Fruit fly (Drosophila melanogaster) whole organism, embryonic: ENCODE measurements around the gene wuho.

Experiments
- B-H1 ChIP-seq: fragments of 200-800 bp; sonication (Bioruptor generic); IDR thresholded peaks from 3 replicates; pipeline ENCODE4 v1.3.6; 2022; ENCODE audit warnings: missing biosample characterization, missing genetic modification characterization
- Bteb2 ChIP-seq: fragments of 200-800 bp; sonication (Bioruptor generic); optimal IDR thresholded peaks from 2 replicates; lab custom pipeline; 2016; ENCODE audit warnings: missing biosample characterization, missing genetic modification characterization
- C15 ChIP-seq: fragments of 200-800 bp; sonication (Bioruptor generic); IDR thresholded peaks from 3 replicates; pipeline ENCODE4 v1.3.6; 2022; ENCODE audit warnings: missing biosample characterization, missing genetic modification characterization
- CG11723 ChIP-seq: fragments of 200-800 bp; sonication (Bioruptor generic); optimal IDR thresholded peaks from 2 replicates; lab custom pipeline; 2017; ENCODE audit warnings: missing biosample characterization, mild to moderate bottlenecking, missing genetic modification characterization
- CG12155 ChIP-seq: fragments of 200-800 bp; sonication (Bioruptor generic); optimal IDR thresholded peaks from 3 replicates; lab custom pipeline; 2016; ENCODE audit warnings: missing biosample characterization, missing genetic modification characterization
- CG13123 ChIP-seq: fragments of 200-800 bp; sonication (Bioruptor generic); optimal IDR thresholded peaks from 2 replicates; lab custom pipeline; 2016; ENCODE audit warnings: missing biosample characterization, missing genetic modification characterization
- CG13775 ChIP-seq: fragments of 200-800 bp; sonication (Bioruptor generic); optimal IDR thresholded peaks from 3 replicates; lab custom pipeline; 2017; ENCODE audit warnings: missing biosample characterization, mild to moderate bottlenecking, missing genetic modification characterization
- CG17568 ChIP-seq: fragments of 200-800 bp; sonication (Bioruptor generic); optimal IDR thresholded peaks from 2 replicates; lab custom pipeline; 2018; ENCODE audit warnings: missing biosample characterization, mild to moderate bottlenecking, missing genetic modification characterization, moderate library complexity
- CG18011 ChIP-seq: fragments of 200-800 bp; sonication (Bioruptor generic); optimal IDR thresholded peaks from 2 replicates; lab custom pipeline; 2017; ENCODE audit warnings: missing biosample characterization, missing genetic modification characterization, mild to moderate bottlenecking, moderate library complexity, missing genotype
- CG18619 ChIP-seq: fragments of 200-800 bp; sonication (Bioruptor generic); optimal IDR thresholded peaks from 3 replicates; lab custom pipeline; 2017; ENCODE audit warnings: missing biosample characterization, mild to moderate bottlenecking, missing genetic modification characterization
- CG2199 ChIP-seq: fragments of 200-800 bp; sonication (Bioruptor generic); IDR thresholded peaks from 3 replicates; pipeline ENCODE4 v1.3.6; 2022; ENCODE audit warnings: missing biosample characterization, missing genetic modification characterization
- CG2889 ChIP-seq: fragments of 200-800 bp; sonication (Bioruptor generic); IDR thresholded peaks from 3 replicates; pipeline ENCODE4 v1.3.6; 2022; ENCODE audit warnings: missing biosample characterization, missing genetic modification characterization
- CG31224 ChIP-seq: fragments of 200-800 bp; sonication (Bioruptor generic); IDR thresholded peaks from 2 replicates; pipeline ENCODE4 v1.3.6; 2022; ENCODE audit warnings: missing biosample characterization, missing genetic modification characterization
- CG34224 ChIP-seq: fragments of 200-800 bp; sonication (Bioruptor generic); IDR thresholded peaks from 3 replicates; pipeline ENCODE4 v1.3.6; 2022; ENCODE audit warnings: missing biosample characterization, missing genetic modification characterization; ENCODE audit not compliant: partially characterized antibody
- CG3726 ChIP-seq: fragments of 200-800 bp; sonication (Bioruptor generic); IDR thresholded peaks from 3 replicates; pipeline ENCODE4, ENCODE4 v1.3.6; 2022; ENCODE audit warnings: missing biosample characterization, missing genetic modification characterization
- CG4360 ChIP-seq: fragments of 200-800 bp; sonication (Bioruptor generic); IDR thresholded peaks from 2 replicates; pipeline ENCODE4 v1.3.6; 2022; ENCODE audit warnings: missing biosample characterization, missing genetic modification characterization
- CG4854 ChIP-seq: fragments of 200-800 bp; sonication (Bioruptor generic); optimal IDR thresholded peaks from 2 replicates; lab custom pipeline; 2016; ENCODE audit warnings: missing biosample characterization, missing genetic modification characterization, inconsistent platforms
- CG9876 ChIP-seq: fragments of 200-800 bp; sonication (Bioruptor generic); optimal IDR thresholded peaks from 2 replicates; lab custom pipeline; 2016; ENCODE audit warnings: missing biosample characterization, missing genetic modification characterization
- Camta ChIP-seq: fragments of 200-800 bp; sonication (Bioruptor generic); optimal IDR thresholded peaks from 2 replicates; lab custom pipeline; 2016; ENCODE audit warnings: missing biosample characterization, missing genetic modification characterization
- D19A ChIP-seq: fragments of 200-800 bp; optimal IDR thresholded peaks from 3 replicates; lab custom pipeline; 2019; ENCODE audit warnings: missing biosample characterization, mild to moderate bottlenecking, missing genetic modification characterization, moderate library complexity
- Dip2 ChIP-seq: fragments of 200-800 bp; sonication (Bioruptor generic); IDR thresholded peaks from 2 replicates; pipeline ENCODE4 v1.3.6; 2022; ENCODE audit warnings: missing biosample characterization, missing genetic modification characterization
- HLH3B ChIP-seq: fragments of 200-800 bp; sonication (Bioruptor generic); IDR thresholded peaks from 2 replicates; pipeline ENCODE4 v1.3.6; 2022; ENCODE audit warnings: missing biosample characterization, missing genetic modification characterization
- HmgD ChIP-seq: fragments of 200-800 bp; sonication (Bioruptor generic); optimal IDR thresholded peaks from 3 replicates; lab custom pipeline; 2016; ENCODE audit warnings: missing biosample characterization, missing genetic modification characterization
- Hmr ChIP-seq: fragments of 200-800 bp; sonication (Bioruptor generic); optimal IDR thresholded peaks from 3 replicates; lab custom pipeline; 2017; ENCODE audit warnings: mild to moderate bottlenecking, missing biosample characterization, missing genetic modification reagents, missing genetic modification characterization
- Hr51 ChIP-seq, 2 experiments: fragments of 200-800 bp; sonication (Bioruptor generic); optimal IDR thresholded peaks; 2 replicates in 1 of 2; 3 replicates in 1 of 2; lab custom pipeline; 2016 to 2018; ENCODE audit warnings: missing biosample characterization in 2 of 2, missing genetic modification characterization in 2 of 2, mild to moderate bottlenecking in 1 of 2, moderate library complexity in 1 of 2
- Kr ChIP-seq: fragments of 200-800 bp; sonication (Bioruptor generic); optimal IDR thresholded peaks from 2 replicates; lab custom pipeline; 2017; ENCODE audit warnings: missing biosample characterization, mild to moderate bottlenecking, missing genetic modification characterization
- Lim3 ChIP-seq: fragments of 200-800 bp; sonication (Bioruptor generic); IDR thresholded peaks from 2 replicates; pipeline ENCODE4 v1.3.6; 2022; ENCODE audit warnings: missing biosample characterization, missing genetic modification characterization
- Lpt ChIP-seq: fragments of >200 bp; optimal IDR thresholded peaks from 2 replicates; lab custom pipeline; 2018; ENCODE audit warnings: missing biosample characterization, missing genetic modification characterization
- Opbp ChIP-seq: fragments of 200-800 bp; sonication (Bioruptor generic); IDR thresholded peaks from 3 replicates; pipeline ENCODE4 v1.3.6; 2022; ENCODE audit warnings: missing biosample characterization, missing genetic modification characterization; ENCODE audit not compliant: partially characterized antibody
- Poxn ChIP-seq: fragments of 200-800 bp; sonication (Bioruptor generic); IDR thresholded peaks from 2 replicates; pipeline ENCODE4 v1.3.6; 2022; ENCODE audit warnings: missing biosample characterization, missing genetic modification characterization
- Rfx ChIP-seq: fragments of 200-800 bp; sonication (Bioruptor generic); IDR thresholded peaks from 2 replicates; pipeline ENCODE4 v1.3.6; 2022; ENCODE audit warnings: missing biosample characterization, missing genetic modification characterization
- chm ChIP-seq: fragments of 200-800 bp; sonication (Bioruptor generic); IDR thresholded peaks from 2 replicates; pipeline ENCODE4 v1.3.6; 2022; ENCODE audit warnings: missing biosample characterization, missing genetic modification characterization
- ci ChIP-seq: fragments of 200-800 bp; sonication (Bioruptor generic); IDR thresholded peaks from 3 replicates; pipeline ENCODE4 v1.3.6; 2022; ENCODE audit warnings: missing biosample characterization, missing genetic modification characterization
- crp ChIP-seq, 2 experiments: fragments of 200-800 bp; sonication (Bioruptor generic); optimal IDR thresholded peaks; 2 replicates in 1 of 2; 3 replicates in 1 of 2; lab custom pipeline; 2017; ENCODE audit warnings: missing biosample characterization in 2 of 2, missing genetic modification characterization in 2 of 2, mild to moderate bottlenecking in 1 of 2, moderate library complexity in 1 of 2
- da ChIP-seq: fragments of 200-800 bp; sonication (Bioruptor generic); optimal IDR thresholded peaks from 2 replicates; lab custom pipeline; 2016; ENCODE audit warnings: missing biosample characterization, missing genetic modification characterization
- dysf ChIP-seq: fragments of 200-800 bp; sonication (Bioruptor generic); IDR thresholded peaks from 3 replicates; pipeline ENCODE4 v1.3.6; 2022; ENCODE audit warnings: missing biosample characterization, missing genetic modification characterization
- gcm2 ChIP-seq: fragments of 200-800 bp; sonication (Bioruptor generic); optimal IDR thresholded peaks from 2 replicates; lab custom pipeline; 2016; ENCODE audit warnings: missing biosample characterization, missing genetic modification characterization
- gfzf ChIP-seq: fragments of 200-800 bp; sonication (Bioruptor generic); optimal IDR thresholded peaks from 2 replicates; lab custom pipeline; 2016; ENCODE audit warnings: missing biosample characterization, mild to moderate bottlenecking, missing genetic modification characterization, moderate library complexity
- gsb-n ChIP-seq: fragments of 200-800 bp; sonication (Bioruptor generic); optimal IDR thresholded peaks from 3 replicates; lab custom pipeline; 2018; ENCODE audit warnings: missing biosample characterization, mild to moderate bottlenecking, missing genetic modification characterization
- hb ChIP-seq: fragments of 200-800 bp; sonication (Bioruptor generic); IDR thresholded peaks from 3 replicates; pipeline ENCODE4 v1.3.6; 2022; ENCODE audit warnings: missing biosample characterization, missing genetic modification characterization; ENCODE audit not compliant: partially characterized antibody
- ind ChIP-seq: fragments of 200-800 bp; sonication (Bioruptor generic); optimal IDR thresholded peaks from 3 replicates; lab custom pipeline; 2016; ENCODE audit warnings: missing biosample characterization, missing genetic modification characterization
- lbe ChIP-seq: fragments of 200-800 bp; sonication (Bioruptor generic); optimal IDR thresholded peaks from 2 replicates; lab custom pipeline; 2016; ENCODE audit warnings: missing biosample characterization, mild to moderate bottlenecking, missing genetic modification characterization
- lmd ChIP-seq: fragments of 200-800 bp; sonication (Bioruptor generic); IDR thresholded peaks from 2 replicates; pipeline ENCODE4 v1.3.6; 2022; ENCODE audit warnings: missing biosample characterization, missing genetic modification characterization
- p53 ChIP-seq: fragments of 200-800 bp; sonication (Bioruptor generic); optimal IDR thresholded peaks from 2 replicates; lab custom pipeline; 2016; ENCODE audit warnings: missing biosample characterization, missing genetic modification characterization
- pum ChIP-seq: fragments of 200-800 bp; sonication (Bioruptor generic); optimal IDR thresholded peaks from 2 replicates; lab custom pipeline; 2016; ENCODE audit warnings: missing biosample characterization, missing genetic modification characterization
- sima ChIP-seq: fragments of 200-800 bp; sonication (Bioruptor generic); optimal IDR thresholded peaks from 2 replicates; lab custom pipeline; 2016; ENCODE audit warnings: missing biosample characterization, missing genetic modification characterization
- sisA ChIP-seq: fragments of 200-800 bp; sonication (Bioruptor generic); IDR thresholded peaks from 2 replicates; pipeline ENCODE4 v1.3.6; 2022; ENCODE audit warnings: missing biosample characterization, missing genetic modification characterization
- so ChIP-seq: fragments of 200-800 bp; sonication (Bioruptor generic); IDR thresholded peaks from 3 replicates; pipeline ENCODE4 v1.3.6; 2022; ENCODE audit warnings: missing biosample characterization, missing genetic modification characterization
- sob ChIP-seq: fragments of 200-800 bp; sonication (Bioruptor generic); IDR thresholded peaks from 2 replicates; pipeline ENCODE4 v1.3.6; 2022; ENCODE audit warnings: missing biosample characterization, missing genetic modification characterization
- trem ChIP-seq: fragments of 200-800 bp; optimal IDR thresholded peaks from 3 replicates; lab custom pipeline; 2019; ENCODE audit warnings: missing biosample characterization, mild to moderate bottlenecking, missing genetic modification characterization, moderate library complexity
- tup ChIP-seq: fragments of 200-800 bp; sonication (Bioruptor generic); optimal IDR thresholded peaks from 2 replicates; lab custom pipeline; 2016; ENCODE audit warnings: missing biosample characterization, mild to moderate bottlenecking, missing genetic modification characterization, moderate library complexity
- z ChIP-seq: fragments of 200-800 bp; sonication (Bioruptor generic); IDR thresholded peaks from 3 replicates; pipeline ENCODE4 v1.3.6; 2022; ENCODE audit warnings: missing biosample characterization, missing genetic modification characterization

Gene wuho

dm6 chrX:6263614-6264130, 24.2 kb upstream of the wuho start (continued):
- TF ChIP-seq lmd (GFP tag; lab: Robert Waterston, UW): peak; percentile 77
- peak; percentile 70 for TF ChIP-seq CG13775 (GFP tag; lab: Kevin White, UChicago)
- peak; percentile 6 for TF ChIP-seq gcm2
- TF ChIP-seq Lpt: no peak
- TF ChIP-seq CG11723 (GFP tag; lab: Kevin White, UChicago): peak; percentile 73
- peak; percentile 69 for TF ChIP-seq CG18619 (GFP tag; lab: Kevin White, UChicago)
- TF ChIP-seq Rfx (GFP tag; lab: Robert Waterston, UW): peak; percentile 65
- peak; percentile 64 for TF ChIP-seq sob (GFP tag; lab: Robert Waterston, UW)
- peak; percentile 85 for TF ChIP-seq dysf (GFP tag; lab: Robert Waterston, UW)
- no peak for TF ChIP-seq CG2889
- TF ChIP-seq z (GFP tag; lab: Robert Waterston, UW): no peak
- TF ChIP-seq Camta (GFP tag; lab: Kevin White, UChicago): peak; percentile 44
- peak; percentile 62 for TF ChIP-seq CG17568 (GFP tag; lab: Kevin White, UChicago)
- peak; percentile 50 for TF ChIP-seq CG12155
- no peak for TF ChIP-seq gsb-n (tag; lab: Kevin White, UChicago)
- no peak for TF ChIP-seq Opbp
- TF ChIP-seq HLH3B: peak; percentile 55
- no peak for TF ChIP-seq HmgD (GFP tag; lab: Kevin White, UChicago)
- no peak for TF ChIP-seq C15
- TF ChIP-seq tup (GFP tag; lab: Kevin White, UChicago): peak; percentile 20
- TF ChIP-seq ci: 0 out of 3 replicates have a peak, but pooled peaks have one; percentile 33
- TF ChIP-seq CG13123 (GFP tag; lab: Kevin White, UChicago): no peak
- TF ChIP-seq p53 (GFP tag; lab: Kevin White, UChicago): no peak
- no peak for TF ChIP-seq CG34224 (GFP tag; lab: Robert Waterston, UW)
- TF ChIP-seq sima (GFP tag; lab: Kevin White, UChicago): no peak
- peak; percentile 24 for TF ChIP-seq pum (GFP tag; lab: Kevin White, UChicago)
- no peak for TF ChIP-seq hb (GFP tag; lab: Robert Waterston, UW)
- TF ChIP-seq D19A (tag; lab: Kevin White, UChicago): peak; percentile 77
- peak; percentile 39; the same call in 1 of the 3 replicates for TF ChIP-seq B-H1
- peak; percentile 61 for TF ChIP-seq sisA
- TF ChIP-seq CG31224 (GFP tag; lab: Robert Waterston, UW): peak; percentile 52
- no peak for TF ChIP-seq crp (GFP tag; optimal IDR thresholded peaks at IDR 0.05; lab: Kevin White, UChicago)
- no peak for TF ChIP-seq CG3726 (GFP tag; lab: Robert Waterston, UW)
- TF ChIP-seq Kr (GFP tag; lab: Kevin White, UChicago): no peak
- peak; percentile 4 to 87 for TF ChIP-seq Hr51 (GFP tag; optimal IDR thresholded peaks at IDR 0.05; lab: Kevin White, UChicago)
- TF ChIP-seq chm: no peak
- TF ChIP-seq gfzf: no peak
- TF ChIP-seq CG18011 (GFP tag; lab: Kevin White, UChicago): peak; percentile 45
- TF ChIP-seq CG2199: no peak
- TF ChIP-seq CG4854: peak; percentile 61
- TF ChIP-seq CG4360 (GFP tag; lab: Robert Waterston, UW): no peak
- 0 out of 2 replicates have a peak, but pooled peaks have one; percentile 15 for TF ChIP-seq Poxn
- TF ChIP-seq so: peak; percentile 79; the same call in 2 of the 3 replicates
- no peak for TF ChIP-seq CG9876 (GFP tag; lab: Kevin White, UChicago)
- TF ChIP-seq lbe (GFP tag; lab: Kevin White, UChicago): no peak
- TF ChIP-seq Hmr (GFP tag; lab: Kevin White, UChicago): peak; percentile 88
- peak; percentile 43 for TF ChIP-seq Bteb2 (GFP tag; lab: Kevin White, UChicago)
- TF ChIP-seq trem: peak; percentile 22
- no peak for TF ChIP-seq Dip2 (GFP tag; lab: Robert Waterston, UW)
- TF ChIP-seq ind (GFP tag; lab: Kevin White, UChicago): peak; percentile 73
- no peak for TF ChIP-seq Lim3 (GFP tag; lab: Robert Waterston, UW)
- TF ChIP-seq da (GFP tag; lab: Kevin White, UChicago): no peak
